Worm (Caenorhabditis elegans): Measurements from ENCODE around the gene F22E5.2.
"Not testable (repeated sequence)": the region's sequence is repeated elsewhere in the genome, so short reads cannot be mapped to it uniquely, and the experiment has no call there.

DNA sequence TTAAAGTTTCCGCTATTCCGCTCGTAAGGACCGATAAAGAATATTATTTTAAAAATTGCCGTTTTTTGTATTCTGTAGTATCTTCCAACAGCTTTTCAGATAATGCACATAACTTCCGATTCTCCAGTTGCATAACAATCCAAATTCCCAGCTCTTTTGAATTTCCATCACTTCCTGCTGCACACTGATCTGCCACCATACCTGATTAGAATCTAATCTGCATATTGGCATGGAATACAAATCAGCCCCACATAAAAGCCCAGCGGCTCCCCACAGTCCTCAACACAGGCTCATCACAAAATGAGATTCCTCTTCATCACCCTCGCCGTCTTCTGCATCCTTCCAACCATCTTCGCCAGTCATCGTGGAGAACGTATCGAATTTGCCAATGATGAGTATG, 23.4 kb downstream of the F22E5.2 start, which contains the start of gene nspf-2:
- TF ChIP-seq hmbx-1 (tag; optimal IDR thresholded peaks at IDR 0.05); ets-7 (tag; optimal IDR thresholded peaks at IDR 0.05); ama-1 (optimal IDR thresholded peaks at IDR 0.05); flt-1 (GFP tag; IDR thresholded peaks at IDR 0.05); hmg-4 (GFP tag; optimal IDR thresholded peaks at IDR 0.05); F13C5.2 (tag; optimal IDR thresholded peaks at IDR 0.05): not testable (repeated sequence)
